Fruit fly (Drosophila melanogaster): ENCODE measurements around the gene PolD1.

PolD1 gene

dm6 chr3L:16037048-16037477 lies 49.4 kb upstream of the PolD1 start (continued):
- TF ChIP-seq kay (GFP tag; optimal IDR thresholded peaks at IDR 0.05) (peak; percentile 93), pb (GFP tag; optimal IDR thresholded peaks at IDR 0.05) (peak; percentile 52), ara (GFP tag; IDR thresholded peaks at IDR 0.05) (peak; percentile 62; the same call in 1 of the 2 replicates), br (optimal IDR thresholded peaks at IDR 0.05) (no peak), CG31388 (GFP tag; optimal IDR thresholded peaks at IDR 0.05) (no peak), CG4404 (GFP tag; IDR thresholded peaks at IDR 0.05) (peak; percentile 43; the same call in 1 of the 2 replicates), CG12659 (GFP tag; optimal IDR thresholded peaks at IDR 0.05) (peak; percentile 79), Usf (GFP tag; optimal IDR thresholded peaks at IDR 0.05) (peak; percentile 28), fd96Cb (tag; optimal IDR thresholded peaks at IDR 0.05) (peak; percentile 54), CG2116 (GFP tag; optimal IDR thresholded peaks at IDR 0.05) (peak; percentile 95), CG7839 (tag; optimal IDR thresholded peaks at IDR 0.05) (peak; percentile 79), CG13624 (GFP tag; optimal IDR thresholded peaks at IDR 0.05) (peak; percentile 86), CG32772 (GFP tag; IDR thresholded peaks at IDR 0.05) (peak; percentile 96), CG17359 (tag; optimal IDR thresholded peaks at IDR 0.05) (peak; percentile 74), Chrac-16 (GFP tag; optimal IDR thresholded peaks at IDR 0.05) (peak; percentile 64), CG6654 (GFP tag; optimal IDR thresholded peaks at IDR 0.05) (peak; percentile 7), Spps (tag; optimal IDR thresholded peaks at IDR 0.05) (peak; percentile 60), twi (tag; optimal IDR thresholded peaks at IDR 0.05) (peak; percentile 22), trh (GFP tag; optimal IDR thresholded peaks at IDR 0.05) (peak; percentile 35), CG17912 (GFP tag; optimal IDR thresholded peaks at IDR 0.05) (peak; percentile 14), Meics (GFP tag; optimal IDR thresholded peaks at IDR 0.05) (peak; percentile 77), CG3065 (GFP tag; optimal IDR thresholded peaks at IDR 0.05) (peak; percentile 6), Xbp1 (GFP tag; optimal IDR thresholded peaks at IDR 0.05) (peak; percentile 83), CG43689 (GFP tag; IDR thresholded peaks at IDR 0.05) (no peak; the same call in 1 of the 2 replicates), CG7372 (GFP tag; IDR thresholded peaks at IDR 0.05) (peak; percentile 73), hkb (optimal IDR thresholded peaks at IDR 0.05) (no peak), hkb (GFP tag; IDR thresholded peaks at IDR 0.05) (peak; percentile 87), CG2678 (tag; optimal IDR thresholded peaks at IDR 0.05) (peak; percentile 79), chinmo (GFP tag; IDR thresholded peaks at IDR 0.05; ENCODE audit: partially characterized antibody) (0 out of 4 replicates have a peak, but pooled peaks have one; percentile 43), hbn (GFP tag; IDR thresholded peaks at IDR 0.05; ENCODE audit: partially characterized antibody) (0 out of 2 replicates have a peak, but pooled peaks have one; percentile 30), exex (tag; optimal IDR thresholded peaks at IDR 0.05) (no peak), CoRest (tag; optimal IDR thresholded peaks at IDR 0.05) (peak; percentile 78), dm (GFP tag; optimal IDR thresholded peaks at IDR 0.05) (peak; percentile 36), ftz-f1 (GFP tag; optimal IDR thresholded peaks at IDR 0.05) (peak; percentile 39), Bgb (GFP tag; IDR thresholded peaks at IDR 0.05; ENCODE audit: partially characterized antibody) (peak; percentile 73), CG2120 (GFP tag; optimal IDR thresholded peaks at IDR 0.05) (peak; percentile 89), Doc3 (GFP tag; IDR thresholded peaks at IDR 0.05; ENCODE audit: partially characterized antibody) (no peak; the same call in 2 of the 3 replicates), dpn (GFP tag; optimal IDR thresholded peaks at IDR 0.05) (peak; percentile 77 to 83), Bdp1 (GFP tag; optimal IDR thresholded peaks at IDR 0.05) (peak; percentile 56), Mes4 (GFP tag; optimal IDR thresholded peaks at IDR 0.05) (peak; percentile 54), HLH3B (GFP tag; IDR thresholded peaks at IDR 0.05) (peak; percentile 69), CG17385 (GFP tag; optimal IDR thresholded peaks at IDR 0.05) (peak; percentile 67), emc (GFP tag; optimal IDR thresholded peaks at IDR 0.05) (peak; percentile 48), HmgD (GFP tag; optimal IDR thresholded peaks at IDR 0.05) (peak; percentile 72), psq (GFP tag; optimal IDR thresholded peaks at IDR 0.05) (peak; percentile 23), CG32767 (GFP tag; IDR thresholded peaks at IDR 0.05) (no peak), ATbp (GFP tag; optimal IDR thresholded peaks at IDR 0.05) (peak; percentile 63), HLHmδ (GFP tag; optimal IDR thresholded peaks at IDR 0.05) (no peak), gt (GFP tag; IDR thresholded peaks at IDR 0.05) (no peak), Lpt (GFP tag; optimal IDR thresholded peaks at IDR 0.05) (no peak), CG2875 (GFP tag; optimal IDR thresholded peaks at IDR 0.05) (peak; percentile 32)
